Worm (Caenorhabditis elegans) whole organism, L2 larva: ENCODE measurements around the gene T25E4.2.

Source experiments
- alr-1 ChIP-seq: fragments of 150-350 bp; optimal IDR thresholded peaks from 2 replicates; lab custom pipeline; 2014; ENCODE audit warnings: missing biosample characterization, missing genetic modification characterization
- egl-27 ChIP-seq: sonication (generic microtip); optimal IDR thresholded peaks from 3 replicates; lab custom pipeline; 2017; ENCODE audit warnings: missing biosample characterization, missing genetic modification reagents, missing genetic modification characterization
- elt-1 ChIP-seq: fragments of 150-350 bp; optimal IDR thresholded peaks from 2 replicates; lab custom pipeline; 2014; ENCODE audit warnings: missing biosample characterization, missing genetic modification characterization
- lin-13 ChIP-seq: fragments of 150-350 bp; optimal IDR thresholded peaks from 2 replicates; lab custom pipeline; 2014; ENCODE audit warnings: missing biosample characterization, missing genetic modification reagents, missing genetic modification characterization
- mdl-1 ChIP-seq, 2 experiments: fragments of 150-350 bp in 1 of 2; sonication (generic microtip) in 1 of 2; optimal IDR thresholded peaks; 2 replicates each; lab custom pipeline; 2017; ENCODE audit warnings: missing biosample characterization in 2 of 2, missing genetic modification characterization in 2 of 2
- nhr-11 ChIP-seq: fragments of 150-350 bp; optimal IDR thresholded peaks from 2 replicates; lab custom pipeline; 2014; ENCODE audit warnings: missing biosample characterization, missing genetic modification characterization
- skn-1 ChIP-seq: sonication (generic microtip); optimal IDR thresholded peaks from 2 replicates; lab custom pipeline; 2017; ENCODE audit warnings: missing biosample characterization, missing genetic modification characterization
- ztf-4 ChIP-seq: fragments of 150-350 bp; optimal IDR thresholded peaks from 2 replicates; lab custom pipeline; 2014; ENCODE audit warnings: missing biosample characterization, missing genetic modification characterization

ce11 chrII:5547442-5547894 lies 34.7 kb downstream of the T25E4.2 start, which contains the start of gene acdh-2:
- TF ChIP-seq egl-27 (tag; lab: Kevin White, UChicago) (no peak), alr-1 (tag; lab: Kevin White, UChicago) (no peak), ztf-4 (tag; lab: Kevin White, UChicago) (no peak), mdl-1 (tag; optimal IDR thresholded peaks at IDR 0.05; lab: Kevin White, UChicago) (no peak), nhr-11 (tag; lab: Kevin White, UChicago) (no peak), skn-1 (tag; lab: Kevin White, UChicago) (no peak), elt-1 (tag; lab: Kevin White, UChicago) (no peak), lin-13 (no peak)
